Worm (Caenorhabditis elegans) whole organism, L3 larva: ENCODE data around the gene dhhc-10.
A peak's percentile ranks its signal among the peaks of the same experiment; 100 is the strongest.

Experiments
- ZK546.5 ChIP-seq: sonication (generic microtip); optimal IDR thresholded peaks from 2 replicates; lab custom pipeline; 2017; ENCODE audit warnings: missing biosample characterization, missing genetic modification characterization
- ceh-16 ChIP-seq: sonication (generic microtip); optimal IDR thresholded peaks from 2 replicates; lab custom pipeline; 2017; ENCODE audit warnings: missing biosample characterization, missing genetic modification characterization
- ceh-82 ChIP-seq: fragments of 150-350 bp; optimal IDR thresholded peaks from 2 replicates; lab custom pipeline; 2014; ENCODE audit warnings: missing biosample characterization, missing genetic modification characterization
- elt-1 ChIP-seq: fragments of 150-350 bp; optimal IDR thresholded peaks from 2 replicates; lab custom pipeline; 2014; ENCODE audit warnings: missing biosample characterization, missing genetic modification characterization
- eor-1 ChIP-seq, 2 experiments: fragments of 150-350 bp; optimal IDR thresholded peaks; 2 replicates each; lab custom pipeline; 2014 to 2018; ENCODE audit warnings: missing biosample characterization in 2 of 2, missing genetic modification characterization in 2 of 2
- nhr-23 ChIP-seq: fragments of 150-350 bp; optimal IDR thresholded peaks from 2 replicates; lab custom pipeline; 2014; ENCODE audit warnings: missing biosample characterization, missing genetic modification reagents, missing genetic modification characterization
- nhr-77 ChIP-seq: fragments of 150-350 bp; optimal IDR thresholded peaks from 2 replicates; lab custom pipeline; 2014; ENCODE audit warnings: missing biosample characterization, missing genetic modification characterization
- unc-62 ChIP-seq: fragments of 150-350 bp; sonication (generic microtip); optimal IDR thresholded peaks from 4 replicates; lab custom pipeline; 2014; ENCODE audit warnings: missing biosample characterization, missing genetic modification reagents, missing genetic modification characterization
- zag-1 ChIP-seq: fragments of 150-350 bp; optimal IDR thresholded peaks from 2 replicates; lab custom pipeline; 2014; ENCODE audit warnings: missing biosample characterization, missing genetic modification characterization

ce11 chrX:4711698-4712329 is 4.8 kb downstream of the dhhc-10 start, which contains the start of the genes dnj-14 and glit-1:
- TF ChIP-seq nhr-23 (peak; percentile 91), ceh-82 (tag; lab: Kevin White, UChicago) (peak; percentile 59), zag-1 (tag; lab: Kevin White, UChicago) (no peak), eor-1 (tag; optimal IDR thresholded peaks at IDR 0.05; lab: Kevin White, UChicago) (no peak), ZK546.5 (no peak), unc-62 (GFP tag; lab: Kevin White, UChicago) (peak; percentile 27), elt-1 (tag; lab: Kevin White, UChicago) (peak; percentile 19), ceh-16 (tag; lab: Kevin White, UChicago) (no peak), nhr-77 (tag; lab: Kevin White, UChicago) (no peak)
